Worm (Caenorhabditis elegans) whole organism, late embryonic: Measurements from ENCODE around the gene F46B6.12.

Source experiments
- F13H6.1 ChIP-seq: sonication (generic microtip); optimal IDR thresholded peaks from 2 replicates; lab custom pipeline; 2016; ENCODE audit warnings: missing genetic modification characterization, missing compliant biosample characterization
- ceh-18 ChIP-seq: sonication (generic microtip); optimal IDR thresholded peaks from 2 replicates; lab custom pipeline; 2016; ENCODE audit warnings: missing genetic modification characterization, missing compliant biosample characterization
- ceh-48 ChIP-seq: sonication (generic microtip); optimal IDR thresholded peaks from 2 replicates; lab custom pipeline; 2016; ENCODE audit warnings: missing genetic modification characterization, inconsistent platforms, missing compliant biosample characterization
- dve-1 ChIP-seq: sonication (generic microtip); optimal IDR thresholded peaks from 2 replicates; lab custom pipeline; 2017; ENCODE audit warnings: antibody characterized with exemption, mild to moderate bottlenecking, missing genetic modification characterization, missing compliant biosample characterization
- elt-2 ChIP-seq: sonication (generic microtip); optimal IDR thresholded peaks from 2 replicates; lab custom pipeline; 2016; ENCODE audit warnings: missing genetic modification reagents, missing genetic modification characterization, missing compliant biosample characterization
- hlh-13 ChIP-seq: fragments of 200-800 bp; sonication (Bioruptor generic); optimal IDR thresholded peaks from 2 replicates; lab custom pipeline; 2018; ENCODE audit warnings: mild to moderate bottlenecking, missing genetic modification characterization, missing compliant biosample characterization
- hlh-15 ChIP-seq: sonication (generic microtip); optimal IDR thresholded peaks from 2 replicates; lab custom pipeline; 2016; ENCODE audit warnings: missing genetic modification characterization, missing compliant biosample characterization
- hlh-6 ChIP-seq: sonication (generic microtip); optimal IDR thresholded peaks from 2 replicates; lab custom pipeline; 2016; ENCODE audit warnings: missing genotype, missing genetic modification characterization, missing compliant biosample characterization
- nhr-11 ChIP-seq: fragments of 150-350 bp; optimal IDR thresholded peaks from 2 replicates; lab custom pipeline; 2014; ENCODE audit warnings: missing biosample characterization, missing genetic modification characterization
- sox-2 ChIP-seq: fragments of 200-800 bp; sonication (Bioruptor generic); IDR thresholded peaks from 2 replicates; pipeline ENCODE4 v1.3.6; 2022; ENCODE audit warnings: missing genetic modification reagents, missing genetic modification characterization, missing compliant biosample characterization
- sox-4 ChIP-seq: sonication (generic microtip); optimal IDR thresholded peaks from 2 replicates; lab custom pipeline; 2017; ENCODE audit warnings: mild to moderate bottlenecking, missing genetic modification characterization, inconsistent platforms, missing compliant biosample characterization
- tbx-2 ChIP-seq: sonication (generic microtip); optimal IDR thresholded peaks from 2 replicates; lab custom pipeline; 2016; ENCODE audit warnings: missing genetic modification characterization, missing compliant biosample characterization

- no peak for TF ChIP-seq hlh-15 (tag; lab: Kevin White, UChicago)
- TF ChIP-seq elt-2: no peak
- TF ChIP-seq hlh-13 (GFP tag; lab: Kevin White, UChicago): no peak
- no peak for TF ChIP-seq sox-2 (GFP tag; lab: Robert Waterston, UW)
- TF ChIP-seq tbx-2 (tag; lab: Kevin White, UChicago): no peak
- no peak for TF ChIP-seq nhr-11 (tag; lab: Kevin White, UChicago)
- no peak for TF ChIP-seq F13H6.1 (tag; lab: Kevin White, UChicago)
- TF ChIP-seq hlh-6: no peak
- no peak for TF ChIP-seq sox-4 (tag; lab: Kevin White, UChicago)
- TF ChIP-seq ceh-18 (tag; lab: Kevin White, UChicago): no peak
- no peak for TF ChIP-seq ceh-48 (tag; lab: Kevin White, UChicago)
- TF ChIP-seq dve-1 (tag; lab: Kevin White, UChicago): no peak
Measured at ce11 chrV:9801965-9802364, 26.3 kb upstream of the F46B6.12 start, which contains the start of gene F46B6.10.
